Worm (Caenorhabditis elegans): ENCODE data around the gene C07A4.3.

Gene C07A4.3

DNA sequence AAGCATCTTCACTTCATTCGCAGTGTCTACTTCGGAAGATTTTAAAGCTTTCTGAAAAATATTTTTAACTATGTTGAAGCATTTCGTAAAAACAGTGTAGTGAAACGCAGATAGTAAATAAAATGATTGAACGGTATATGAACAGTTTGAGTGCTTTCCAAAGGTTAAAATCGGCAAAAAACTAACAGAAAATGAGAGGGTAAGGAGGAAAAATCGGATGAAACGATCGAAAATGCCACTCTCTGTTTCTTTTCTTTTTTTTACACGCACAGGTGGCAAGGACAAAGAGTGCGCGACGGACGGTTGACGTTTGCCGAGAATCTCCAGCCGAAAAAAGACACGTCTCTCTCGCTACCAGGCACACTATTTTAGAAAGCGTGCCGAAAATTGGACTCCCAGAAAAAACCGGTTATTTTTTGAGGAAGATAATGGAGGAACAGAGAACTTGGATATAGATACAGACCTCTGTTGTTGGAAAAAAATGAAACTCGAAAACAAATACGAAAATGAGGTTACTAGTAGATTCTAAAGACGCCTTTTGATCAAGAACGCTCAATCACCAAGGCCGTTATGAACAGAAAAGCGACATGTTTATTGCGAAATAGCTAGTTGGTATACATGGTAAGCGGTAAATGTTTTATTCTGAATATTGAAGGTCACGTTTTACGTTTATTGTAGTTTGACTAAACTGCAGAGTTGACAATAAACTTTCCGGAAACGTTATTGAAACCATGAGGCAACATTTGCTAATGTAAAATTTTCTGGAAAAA is 19.7 kb downstream of the C07A4.3 start, which contains the start of gene myrf-2:
Gene myrf-2 (minus strand): TSS at position 51 of the 770 bp plus-strand sequence.
- TF ChIP-seq nhr-21 (tag; optimal IDR thresholded peaks at IDR 0.05) (peak; percentile 21), ztf-11 (tag; optimal IDR thresholded peaks at IDR 0.05) (no peak), elt-1 (tag; optimal IDR thresholded peaks at IDR 0.05) (no peak), skn-1 (tag; optimal IDR thresholded peaks at IDR 0.05) (no peak), nhr-129 (tag; optimal IDR thresholded peaks at IDR 0.05) (peak; percentile 4), lsy-2 (tag; optimal IDR thresholded peaks at IDR 0.05) (no peak), mdl-1 (tag; optimal IDR thresholded peaks at IDR 0.05) (peak in 1 of 2 experiments; percentile 13), crh-2 (tag; optimal IDR thresholded peaks at IDR 0.05) (no peak), peb-1 (tag; optimal IDR thresholded peaks at IDR 0.05) (peak; percentile 80), fos-1 (tag; optimal IDR thresholded peaks at IDR 0.05) (no peak), lin-11 (tag; optimal IDR thresholded peaks at IDR 0.05) (no peak), ztf-4 (tag; optimal IDR thresholded peaks at IDR 0.05) (no peak), ceh-16 (tag; optimal IDR thresholded peaks at IDR 0.05) (no peak), F13H6.1 (tag; optimal IDR thresholded peaks at IDR 0.05) (peak; percentile 23), nhr-6 (tag; optimal IDR thresholded peaks at IDR 0.05) (no peak), blmp-1 (tag; optimal IDR thresholded peaks at IDR 0.05; ENCODE audit: insufficient read depth) (peak; percentile 50), nhr-12 (tag; optimal IDR thresholded peaks at IDR 0.05) (no peak), ztf-1 (GFP tag; conservative IDR thresholded peaks at IDR 0.05) (no peak), nhr-23 (tag; optimal IDR thresholded peaks at IDR 0.05) (no peak), C34F6.9 (tag; optimal IDR thresholded peaks at IDR 0.05) (no peak), gmeb-1 (tag; optimal IDR thresholded peaks at IDR 0.05) (no peak), ZK546.5 (tag; optimal IDR thresholded peaks at IDR 0.05) (no peak), nhr-77 (tag; optimal IDR thresholded peaks at IDR 0.05) (no peak), lin-13 (GFP tag; optimal IDR thresholded peaks at IDR 0.05) (no peak), R02D3.7 (tag; optimal IDR thresholded peaks at IDR 0.05) (no peak), ama-1 (optimal IDR thresholded peaks at IDR 0.05) (no peak), nhr-11 (tag; optimal IDR thresholded peaks at IDR 0.05) (no peak), nhr-237 (tag; optimal IDR thresholded peaks at IDR 0.05) (no peak), mbf-1 (tag; optimal IDR thresholded peaks at IDR 0.05) (no peak), lin-39 (tag; optimal IDR thresholded peaks at IDR 0.05) (no peak), zag-1 (tag; optimal IDR thresholded peaks at IDR 0.05) (no peak), egl-27 (tag; optimal IDR thresholded peaks at IDR 0.05) (no peak), sem-4 (tag; optimal IDR thresholded peaks at IDR 0.05) (no peak), mab-5 (tag; optimal IDR thresholded peaks at IDR 0.05) (no peak), unc-62 (GFP tag; optimal IDR thresholded peaks at IDR 0.05) (no peak), sma-9 (GFP tag; optimal IDR thresholded peaks at IDR 0.05) (no peak), sma-9 (tag; optimal IDR thresholded peaks at IDR 0.05) (no peak), snpc-4 (tag; optimal IDR thresholded peaks at IDR 0.05) (no peak), aly-2 (tag; optimal IDR thresholded peaks at IDR 0.05) (no peak), Y55F3AM.14 (GFP tag; optimal IDR thresholded peaks at IDR 0.05) (no peak), nhr-25 (tag; optimal IDR thresholded peaks at IDR 0.05) (peak; percentile 63), dmd-4 (tag; optimal IDR thresholded peaks at IDR 0.05) (no peak), alr-1 (tag; optimal IDR thresholded peaks at IDR 0.05) (no peak), ceh-82 (tag; optimal IDR thresholded peaks at IDR 0.05) (no peak), sma-3 (GFP tag; optimal IDR thresholded peaks at IDR 0.05) (peak; percentile 12), unc-39 (tag; optimal IDR thresholded peaks at IDR 0.05) (no peak), elt-3 (tag; optimal IDR thresholded peaks at IDR 0.05) (no peak), unc-55 (GFP tag; optimal IDR thresholded peaks at IDR 0.05) (no peak), nhr-10 (tag; optimal IDR thresholded peaks at IDR 0.05) (no peak)
